Worm (Caenorhabditis elegans): Measurements from ENCODE around the gene flp-8.

Gene flp-8

ce11 chrX:14922758-14923157 is 41.5 kb downstream of the flp-8 start:
- TF ChIP-seq nhr-129 (tag; optimal IDR thresholded peaks at IDR 0.05) (no peak), mdl-1 (tag; optimal IDR thresholded peaks at IDR 0.05) (no peak), nhr-25 (tag; optimal IDR thresholded peaks at IDR 0.05) (no peak), unc-55 (GFP tag; optimal IDR thresholded peaks at IDR 0.05) (no peak), nhr-12 (tag; optimal IDR thresholded peaks at IDR 0.05) (no peak)

DNA sequence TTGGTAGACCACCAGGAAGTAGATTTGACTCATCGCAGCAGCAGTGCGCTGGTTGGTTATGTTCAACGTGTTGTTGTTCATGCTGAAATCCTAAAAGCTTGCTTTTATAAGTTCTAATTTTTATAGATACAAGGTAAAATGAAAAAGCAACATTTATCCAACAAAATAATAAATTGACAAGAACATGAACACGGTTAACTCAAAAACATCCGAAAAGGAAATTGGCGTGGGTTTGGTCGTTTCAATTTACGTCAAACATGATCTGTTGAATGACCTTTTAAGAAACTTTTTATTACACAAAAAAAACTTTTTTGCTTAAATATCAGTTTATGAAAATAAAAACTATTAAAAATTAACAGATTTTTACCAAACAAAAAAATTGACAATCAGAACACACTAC is 47.6 kb downstream of the flp-8 start, which contains the start of gene ntr-2:
Gene ntr-2, minus strand, starts transcription at position 101 of the 400 bp plus-strand sequence.
- TF ChIP-seq dmd-4 (tag; optimal IDR thresholded peaks at IDR 0.05) (no peak), nhr-23 (tag; optimal IDR thresholded peaks at IDR 0.05) (no peak), mdl-1 (tag; optimal IDR thresholded peaks at IDR 0.05) (no peak), elt-1 (tag; optimal IDR thresholded peaks at IDR 0.05) (no peak), nhr-25 (tag; optimal IDR thresholded peaks at IDR 0.05) (no peak), ceh-16 (tag; optimal IDR thresholded peaks at IDR 0.05) (no peak), R02D3.7 (tag; optimal IDR thresholded peaks at IDR 0.05) (no peak), snpc-4 (tag; optimal IDR thresholded peaks at IDR 0.05) (no peak), nhr-11 (tag; optimal IDR thresholded peaks at IDR 0.05) (no peak), lin-11 (tag; optimal IDR thresholded peaks at IDR 0.05) (no peak), ztf-11 (tag; optimal IDR thresholded peaks at IDR 0.05) (no peak), sma-3 (GFP tag; optimal IDR thresholded peaks at IDR 0.05) (no peak), ceh-82 (tag; optimal IDR thresholded peaks at IDR 0.05) (no peak), ZK546.5 (tag; optimal IDR thresholded peaks at IDR 0.05) (no peak), Y55F3AM.14 (GFP tag; optimal IDR thresholded peaks at IDR 0.05) (no peak), nhr-77 (tag; optimal IDR thresholded peaks at IDR 0.05) (no peak)

ce11 chrX:14929512-14929911 is 48.3 kb downstream of the flp-8 start:
- TF ChIP-seq ceh-16 (tag; optimal IDR thresholded peaks at IDR 0.05), result no peak
- TF ChIP-seq C34F6.9 (tag; optimal IDR thresholded peaks at IDR 0.05), result no peak
- TF ChIP-seq ZK546.5 (tag; optimal IDR thresholded peaks at IDR 0.05), result no peak
- no peak for TF ChIP-seq gmeb-1 (tag; optimal IDR thresholded peaks at IDR 0.05)
- no peak for TF ChIP-seq nhr-237 (tag; optimal IDR thresholded peaks at IDR 0.05)
- TF ChIP-seq lin-13 (GFP tag; optimal IDR thresholded peaks at IDR 0.05), result no peak
- TF ChIP-seq nhr-129 (tag; optimal IDR thresholded peaks at IDR 0.05), result no peak
- TF ChIP-seq lin-39 (tag; optimal IDR thresholded peaks at IDR 0.05), result no peak
- no peak for TF ChIP-seq nhr-6 (tag; optimal IDR thresholded peaks at IDR 0.05)
- no peak for TF ChIP-seq nhr-77 (tag; optimal IDR thresholded peaks at IDR 0.05)
- TF ChIP-seq nhr-11 (tag; optimal IDR thresholded peaks at IDR 0.05), result no peak
- TF ChIP-seq ama-1 (optimal IDR thresholded peaks at IDR 0.05), result no peak
- no peak for TF ChIP-seq peb-1 (tag; optimal IDR thresholded peaks at IDR 0.05)

ce11 chrX:14931443-14931842 is 50.2 kb downstream of the flp-8 start:
- TF ChIP-seq ceh-16 (tag; optimal IDR thresholded peaks at IDR 0.05) (no peak), nhr-25 (tag; optimal IDR thresholded peaks at IDR 0.05) (no peak), nhr-11 (tag; optimal IDR thresholded peaks at IDR 0.05) (no peak)

Measured in whole organism, L2 larva.